Fruit fly (Drosophila melanogaster): ENCODE results near the gene Osi11.

- TF ChIP-seq CG8478 (optimal IDR thresholded peaks at IDR 0.05) = no peak
- no peak for TF ChIP-seq CTCF (optimal IDR thresholded peaks at IDR 0.05)
Observed at dm6 chr3R:6252809-6253208, 15.7 kb downstream of the Osi11 start.

Measured in S2 (cell line).